Worm (Caenorhabditis elegans) whole organism, L1 larva: ENCODE data around the gene M110.10.

Source experiments
- F16B12.6 ChIP-seq: fragments of 150-350 bp; optimal IDR thresholded peaks from 2 replicates; lab custom pipeline; 2014; ENCODE audit warnings: missing biosample characterization, missing genetic modification characterization
- blmp-1 ChIP-seq: fragments of 150-350 bp; optimal IDR thresholded peaks from 2 replicates; lab custom pipeline; 2014; ENCODE audit warnings: missing biosample characterization, missing genetic modification characterization
- ceh-8 ChIP-seq: fragments of 200-800 bp; sonication (Bioruptor generic); optimal IDR thresholded peaks from 2 replicates; lab custom pipeline; 2018; ENCODE audit warnings: mild to moderate bottlenecking, missing genetic modification characterization, moderate library complexity, missing compliant biosample characterization
- ceh-82 ChIP-seq, 3 experiments: fragments of 150-350 bp in 1 of 3; sonication (generic microtip) in 2 of 3; optimal IDR thresholded peaks; 2 replicates each; lab custom pipeline; 2014 to 2017; ENCODE audit warnings: missing biosample characterization in 3 of 3, missing genetic modification characterization in 3 of 3
- ceh-90 ChIP-seq: sonication (generic microtip); optimal IDR thresholded peaks from 2 replicates; lab custom pipeline; 2016; ENCODE audit warnings: missing genetic modification characterization, missing compliant biosample characterization
- dpl-1 ChIP-seq, 3 experiments: fragments of 150-350 bp in 2 of 3; sonication (generic microtip) in 1 of 3; optimal IDR thresholded peaks; 2 replicates each; lab custom pipeline; 2014 to 2017; ENCODE audit warnings: missing biosample characterization in 3 of 3, missing genetic modification characterization in 3 of 3, missing genetic modification reagents in 3 of 3
- efl-1 ChIP-seq, 4 experiments: fragments of 150-350 bp; optimal IDR thresholded peaks in 3 of 4; peaks in 1 of 4; 1 replicate in 1 of 4; 2 replicates in 3 of 4; lab custom pipeline; 2014; ENCODE audit warnings: missing biosample characterization in 2 of 4, missing genetic modification characterization in 2 of 4, missing genetic modification reagents in 2 of 4
- efl-3 ChIP-seq: fragments of 200-800 bp; sonication (Bioruptor generic); optimal IDR thresholded peaks from 2 replicates; lab custom pipeline; 2018; ENCODE audit warnings: mild to moderate bottlenecking, missing genetic modification characterization, missing compliant biosample characterization
- egl-13 ChIP-seq: sonication (generic microtip); optimal IDR thresholded peaks from 2 replicates; lab custom pipeline; 2016; ENCODE audit warnings: missing genotype, missing genetic modification reagents, missing genetic modification characterization, missing compliant biosample characterization
- egl-27 ChIP-seq, 2 experiments: fragments of 150-350 bp in 1 of 2; sonication (generic microtip); optimal IDR thresholded peaks; 3 replicates each; lab custom pipeline; 2017 to 2018; ENCODE audit warnings: missing biosample characterization in 2 of 2, missing genetic modification characterization in 2 of 2, missing genetic modification reagents in 2 of 2
- elt-3 ChIP-seq, 6 experiments: fragments of 150-350 bp in 1 of 6; sonication (generic microtip); optimal IDR thresholded peaks; 2 replicates each; lab custom pipeline; 2017 to 2018; ENCODE audit warnings: missing biosample characterization in 6 of 6, missing genetic modification characterization in 6 of 6, inconsistent platforms in 1 of 6
- fkh-4 ChIP-seq: sonication (generic microtip); optimal IDR thresholded peaks from 2 replicates; lab custom pipeline; 2016; ENCODE audit warnings: missing compliant biosample characterization, missing genetic modification characterization, borderline replicate concordance
- fos-1 ChIP-seq: fragments of 150-350 bp; optimal IDR thresholded peaks from 2 replicates; lab custom pipeline; 2014; ENCODE audit warnings: missing biosample characterization, missing genetic modification characterization
- hlh-4 ChIP-seq: sonication (generic microtip); optimal IDR thresholded peaks from 2 replicates; lab custom pipeline; 2016; ENCODE audit warnings: mild to moderate bottlenecking, missing genetic modification characterization, missing compliant biosample characterization
- lin-14 ChIP-seq: fragments of 200-800 bp; sonication (Bioruptor generic); optimal IDR thresholded peaks from 2 replicates; lab custom pipeline; 2018; ENCODE audit warnings: mild to moderate bottlenecking, missing genetic modification characterization, moderate library complexity, missing compliant biosample characterization
- lin-35 ChIP-seq, 2 experiments: fragments of 150-350 bp; optimal IDR thresholded peaks; 2 replicates each; lab custom pipeline; 2014; ENCODE audit warnings: missing biosample characterization in 2 of 2, missing genetic modification characterization in 2 of 2, missing genetic modification reagents in 2 of 2
- lsy-2 ChIP-seq, 2 experiments: fragments of 150-350 bp; optimal IDR thresholded peaks; 2 replicates each; lab custom pipeline; 2014; ENCODE audit warnings: missing biosample characterization in 2 of 2, missing genetic modification characterization in 2 of 2
- mab-9 ChIP-seq: fragments of 200-800 bp; sonication (Bioruptor generic); IDR thresholded peaks from 2 replicates; pipeline ENCODE4 v1.3.6; 2022; ENCODE audit warnings: missing genetic modification reagents, missing genetic modification characterization, missing compliant biosample characterization
- mdl-1 ChIP-seq, 2 experiments: fragments of 150-350 bp; optimal IDR thresholded peaks; 2 replicates each; lab custom pipeline; 2014 to 2017; ENCODE audit warnings: missing biosample characterization in 2 of 2, missing genetic modification characterization in 2 of 2, inconsistent platforms in 1 of 2
- mep-1 ChIP-seq: fragments of 150-350 bp; optimal IDR thresholded peaks from 2 replicates; lab custom pipeline; 2014; ENCODE audit warnings: missing biosample characterization, missing genetic modification characterization
- nhr-20 ChIP-seq: sonication (generic microtip); optimal IDR thresholded peaks from 2 replicates; lab custom pipeline; 2016; ENCODE audit warnings: mild to moderate bottlenecking, missing genetic modification characterization, missing compliant biosample characterization
- nhr-237 ChIP-seq: fragments of 150-350 bp; optimal IDR thresholded peaks from 2 replicates; lab custom pipeline; 2014; ENCODE audit warnings: missing biosample characterization, missing genetic modification characterization
- nhr-28 ChIP-seq: fragments of 150-350 bp; optimal IDR thresholded peaks from 2 replicates; lab custom pipeline; 2014; ENCODE audit warnings: missing biosample characterization, missing genetic modification characterization
- nhr-71 ChIP-seq: sonication (generic microtip); optimal IDR thresholded peaks from 2 replicates; lab custom pipeline; 2016; ENCODE audit warnings: mild to moderate bottlenecking, missing genetic modification characterization, moderate library complexity, missing compliant biosample characterization
- nhr-76 ChIP-seq: sonication (generic microtip); optimal IDR thresholded peaks from 2 replicates; lab custom pipeline; 2017; ENCODE audit warnings: missing biosample characterization, missing genetic modification characterization
- nhr-77 ChIP-seq: fragments of 150-350 bp; optimal IDR thresholded peaks from 2 replicates; lab custom pipeline; 2014; ENCODE audit warnings: missing biosample characterization, missing genetic modification characterization
- nhr-84 ChIP-seq: sonication (generic microtip); optimal IDR thresholded peaks from 2 replicates; lab custom pipeline; 2017; ENCODE audit warnings: missing biosample characterization, missing genetic modification characterization
- nhr-85 ChIP-seq: sonication (generic microtip); peaks from one replicate; lab custom pipeline; 2016; ENCODE audit warnings: missing genetic modification characterization, inconsistent platforms, missing compliant biosample characterization
- nhr-90 ChIP-seq: sonication (generic microtip); optimal IDR thresholded peaks from 2 replicates; lab custom pipeline; 2016; ENCODE audit warnings: mild to moderate bottlenecking, missing genetic modification characterization, missing compliant biosample characterization; ENCODE audit not compliant: poor library complexity
- rnt-1 ChIP-seq: sonication (generic microtip); optimal IDR thresholded peaks from 2 replicates; lab custom pipeline; 2016; ENCODE audit warnings: mild to moderate bottlenecking, missing genetic modification characterization, moderate library complexity, missing compliant biosample characterization
- snu-23 ChIP-seq: sonication (generic microtip); optimal IDR thresholded peaks from 2 replicates; lab custom pipeline; 2016; ENCODE audit warnings: missing genetic modification characterization, missing compliant biosample characterization
- sptf-1 ChIP-seq: fragments of 150-350 bp; optimal IDR thresholded peaks from 2 replicates; lab custom pipeline; 2014; ENCODE audit warnings: missing biosample characterization, missing genetic modification characterization
- sup-37 ChIP-seq: fragments of 200-800 bp; sonication (Bioruptor generic); optimal IDR thresholded peaks from 2 replicates; lab custom pipeline; 2018; ENCODE audit warnings: mild to moderate bottlenecking, missing genetic modification characterization, missing compliant biosample characterization
- swsn-7 ChIP-seq: sonication (generic microtip); optimal IDR thresholded peaks from 2 replicates; lab custom pipeline; 2016; ENCODE audit warnings: missing genetic modification characterization, missing compliant biosample characterization
- tbx-2 ChIP-seq: sonication (generic microtip); optimal IDR thresholded peaks from 2 replicates; lab custom pipeline; 2016; ENCODE audit warnings: missing genetic modification characterization, missing compliant biosample characterization
- unc-130 ChIP-seq: fragments of 150-350 bp; optimal IDR thresholded peaks from 2 replicates; lab custom pipeline; 2017; ENCODE audit warnings: missing biosample characterization, missing genetic modification characterization, inconsistent platforms
- unc-30 ChIP-seq: sonication (generic microtip); optimal IDR thresholded peaks from 2 replicates; lab custom pipeline; 2017; ENCODE audit warnings: missing biosample characterization, missing genetic modification characterization
- zag-1 ChIP-seq: fragments of 150-350 bp; optimal IDR thresholded peaks from 2 replicates; lab custom pipeline; 2014; ENCODE audit warnings: missing biosample characterization, missing genetic modification characterization

Gene M110.10

DNA sequence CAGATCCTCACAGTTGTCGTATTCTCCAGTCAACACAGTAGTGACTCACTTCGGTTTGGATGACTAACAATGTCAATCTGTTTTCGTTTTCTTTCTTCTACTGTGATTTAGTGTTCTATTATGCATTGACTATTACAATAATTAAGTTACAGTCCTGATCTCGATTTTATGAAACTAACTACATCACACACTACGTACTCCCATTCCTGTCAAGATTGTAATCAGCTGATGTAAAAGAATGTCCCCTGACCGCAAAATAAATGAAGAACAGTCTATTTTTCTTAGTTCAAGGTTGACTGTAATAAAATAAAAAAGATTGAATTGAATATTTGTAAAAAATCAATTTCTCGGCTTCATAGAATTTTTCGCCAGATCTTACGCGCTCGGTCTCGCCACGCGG lies 11.1 kb upstream of the M110.10 start:
- TF ChIP-seq nhr-28 (tag; lab: Kevin White, UChicago) (no peak), lsy-2 (tag; optimal IDR thresholded peaks at IDR 0.05; lab: Kevin White, UChicago) (peak in 1 of 2 experiments; percentile 24), nhr-20 (tag; lab: Kevin White, UChicago) (peak; percentile 29), swsn-7 (no peak), nhr-85 (tag; lab: Kevin White, UChicago) (peak; percentile 72)

- TF ChIP-seq lin-14 (GFP tag; lab: Kevin White, UChicago), result peak; percentile 23
- TF ChIP-seq blmp-1 (tag; lab: Kevin White, UChicago), result peak; percentile 85
- TF ChIP-seq dpl-1 (GFP tag; optimal IDR thresholded peaks at IDR 0.05; lab: Kevin White, UChicago), result no peak
- no peak for TF ChIP-seq nhr-77 (tag; lab: Kevin White, UChicago)
- TF ChIP-seq nhr-85 (tag; lab: Kevin White, UChicago), result peak; percentile 6
- peak in 1 of 6 experiments; percentile 4 for TF ChIP-seq elt-3 (tag; optimal IDR thresholded peaks at IDR 0.05; lab: Kevin White, UChicago)
- no peak for TF ChIP-seq egl-13
- TF ChIP-seq, all 84 proteins: peak for 4
Measured at ce11 chrII:8224623-8225022, 10.4 kb upstream of the M110.10 start.

DNA sequence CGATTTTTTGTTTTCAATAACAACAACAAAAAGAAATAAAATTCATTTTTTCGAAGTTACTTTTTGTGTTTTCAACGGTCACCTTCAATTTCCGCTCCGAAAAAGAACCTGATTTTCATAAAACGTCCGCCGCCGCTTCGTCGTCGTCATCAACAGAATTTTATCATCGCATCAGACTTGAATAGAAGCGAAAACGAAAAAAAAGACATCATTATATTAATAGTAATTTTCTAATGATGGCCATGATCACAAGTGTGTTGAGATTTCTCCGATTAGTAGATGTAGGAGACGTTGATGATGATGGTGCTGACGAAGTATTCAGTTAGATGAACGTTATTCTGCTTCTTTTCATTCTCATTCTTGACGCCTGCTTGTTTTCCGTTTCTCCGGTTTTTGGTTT lies 9.7 kb upstream of the M110.10 start:
- TF ChIP-seq nhr-90 (tag; lab: Kevin White, UChicago) (no peak), elt-3 (tag; optimal IDR thresholded peaks at IDR 0.05; lab: Kevin White, UChicago) (peak in 1 of 6 experiments; percentile 14), nhr-20 (tag; lab: Kevin White, UChicago) (no peak), ceh-90 (tag; lab: Kevin White, UChicago) (no peak), blmp-1 (tag; lab: Kevin White, UChicago) (peak; percentile 78), nhr-237 (tag; lab: Kevin White, UChicago) (no peak), unc-30 (tag; lab: Kevin White, UChicago) (no peak), ceh-8 (GFP tag; lab: Kevin White, UChicago) (peak; percentile 31), efl-3 (no peak), snu-23 (no peak), ceh-82 (tag; optimal IDR thresholded peaks at IDR 0.05; lab: Kevin White, UChicago) (no peak), hlh-4 (tag; lab: Kevin White, UChicago) (no peak)

- TF ChIP-seq unc-130 (tag; lab: Kevin White, UChicago) (no peak), tbx-2 (tag; lab: Kevin White, UChicago) (no peak), efl-1 (optimal IDR thresholded peaks at IDR 0.05; lab: Kevin White, UChicago) (no peak), efl-1 (GFP tag; optimal IDR thresholded peaks at IDR 0.05 in 1 of 2; lab: Kevin White, UChicago) (no peak), nhr-76 (tag; lab: Kevin White, UChicago) (no peak), nhr-84 (no peak), nhr-85 (tag; lab: Kevin White, UChicago) (peak; percentile 41), sup-37 (GFP tag; lab: Kevin White, UChicago) (no peak)
Measured at ce11 chrII:8223422-8223821, 9.2 kb upstream of the M110.10 start.

- TF ChIP-seq dpl-1 (GFP tag; optimal IDR thresholded peaks at IDR 0.05; lab: Kevin White, UChicago), result no peak
- TF ChIP-seq sptf-1 (tag; lab: Kevin White, UChicago), result no peak
- peak in 1 of 2 experiments; percentile 73 for TF ChIP-seq mdl-1 (tag; optimal IDR thresholded peaks at IDR 0.05; lab: Kevin White, UChicago)
- TF ChIP-seq nhr-71 (tag; lab: Kevin White, UChicago), result peak; percentile 34
- TF ChIP-seq egl-27 (tag; optimal IDR thresholded peaks at IDR 0.05; lab: Kevin White, UChicago), result no peak
- no peak for TF ChIP-seq mab-9 (GFP tag; lab: Robert Waterston, UW)
- peak in 1 of 3 experiments; percentile 30 for TF ChIP-seq ceh-82 (tag; optimal IDR thresholded peaks at IDR 0.05; lab: Kevin White, UChicago)
- TF ChIP-seq lin-35 (GFP tag; optimal IDR thresholded peaks at IDR 0.05; lab: Kevin White, UChicago), result peak in 1 of 2 experiments; percentile 58
- no peak for TF ChIP-seq sup-37 (GFP tag; lab: Kevin White, UChicago)
- TF ChIP-seq blmp-1 (tag; lab: Kevin White, UChicago), result peak; percentile 91
- peak; percentile 37 for TF ChIP-seq nhr-20 (tag; lab: Kevin White, UChicago)
- TF ChIP-seq fkh-4, result no peak
- TF ChIP-seq zag-1, result no peak
- TF ChIP-seq rnt-1, result peak; percentile 12
- TF ChIP-seq tbx-2 (tag; lab: Kevin White, UChicago), result peak; percentile 0
- TF ChIP-seq elt-3 (tag; optimal IDR thresholded peaks at IDR 0.05; lab: Kevin White, UChicago), result peak in 4 of 6 experiments; percentile 3 to 55 (median 18)
- peak; percentile 4 to 11 for TF ChIP-seq efl-1 (optimal IDR thresholded peaks at IDR 0.05; lab: Kevin White, UChicago)
- TF ChIP-seq efl-1 (GFP tag; optimal IDR thresholded peaks at IDR 0.05 in 1 of 2; lab: Kevin White, UChicago), result peak in 1 of 2 experiments; percentile 69
- peak; percentile 83 for TF ChIP-seq nhr-85 (tag; lab: Kevin White, UChicago)
- TF ChIP-seq fos-1 (tag; lab: Kevin White, UChicago), result no peak
- TF ChIP-seq snu-23, result peak; percentile 46
- peak; percentile 73 for TF ChIP-seq lin-14 (GFP tag; lab: Kevin White, UChicago)
- TF ChIP-seq F16B12.6 (tag; lab: Kevin White, UChicago), result no peak
- peak; percentile 55 for TF ChIP-seq mep-1 (tag; lab: Kevin White, UChicago)
- TF ChIP-seq lsy-2 (tag; optimal IDR thresholded peaks at IDR 0.05; lab: Kevin White, UChicago), result peak in 1 of 2 experiments; percentile 51
Measured at ce11 chrII:8222309-8223065, 8.2 kb upstream of the M110.10 start, which contains the start of gene dab-1. TSS of gene dab-1 (plus strand) at chrII:8222386.
